Worm (Caenorhabditis elegans) whole organism, midembryonic: ENCODE results near the gene swd-2.1.

Experiments used
- T22C8.4 ChIP-seq: fragments of 200-800 bp; sonication (Bioruptor generic); IDR thresholded peaks from 2 replicates; pipeline ENCODE4 v1.3.6; 2022; ENCODE audit warnings: missing genetic modification characterization, missing compliant biosample characterization
- cog-1 ChIP-seq: sonication (generic microtip); optimal IDR thresholded peaks from 2 replicates; lab custom pipeline; 2016; ENCODE audit warnings: missing genetic modification characterization, missing compliant biosample characterization
- flt-1 ChIP-seq: fragments of 200-800 bp; sonication (Bioruptor generic); IDR thresholded peaks from 2 replicates; pipeline ENCODE4 v1.3.6; 2022; ENCODE audit warnings: missing genetic modification characterization, missing compliant biosample characterization
- med-1 ChIP-seq: sonication (generic microtip); optimal IDR thresholded peaks from 2 replicates; lab custom pipeline; 2017; ENCODE audit warnings: missing genetic modification characterization, mild to moderate bottlenecking, missing compliant biosample characterization, antibody characterized with exemption, missing genetic modification reagents; ENCODE audit not compliant: insufficient read depth
- ref-1 ChIP-seq: fragments of 200-800 bp; sonication (Bioruptor generic); conservative IDR thresholded peaks from 2 replicates; pipeline ENCODE4 v1.3.6; 2022; ENCODE audit warnings: missing genetic modification reagents, missing genetic modification characterization, missing compliant biosample characterization
- tab-1 ChIP-seq: fragments of 200-800 bp; sonication (Bioruptor generic); IDR thresholded peaks from 2 replicates; pipeline ENCODE4 v1.3.6; 2022; ENCODE audit warnings: missing genetic modification characterization, missing compliant biosample characterization
- ztf-29 ChIP-seq: fragments of 200-800 bp; sonication (Bioruptor generic); IDR thresholded peaks from 2 replicates; pipeline ENCODE4 v1.3.6; 2022; ENCODE audit warnings: missing genetic modification reagents, missing genetic modification characterization, missing compliant biosample characterization

DNA sequence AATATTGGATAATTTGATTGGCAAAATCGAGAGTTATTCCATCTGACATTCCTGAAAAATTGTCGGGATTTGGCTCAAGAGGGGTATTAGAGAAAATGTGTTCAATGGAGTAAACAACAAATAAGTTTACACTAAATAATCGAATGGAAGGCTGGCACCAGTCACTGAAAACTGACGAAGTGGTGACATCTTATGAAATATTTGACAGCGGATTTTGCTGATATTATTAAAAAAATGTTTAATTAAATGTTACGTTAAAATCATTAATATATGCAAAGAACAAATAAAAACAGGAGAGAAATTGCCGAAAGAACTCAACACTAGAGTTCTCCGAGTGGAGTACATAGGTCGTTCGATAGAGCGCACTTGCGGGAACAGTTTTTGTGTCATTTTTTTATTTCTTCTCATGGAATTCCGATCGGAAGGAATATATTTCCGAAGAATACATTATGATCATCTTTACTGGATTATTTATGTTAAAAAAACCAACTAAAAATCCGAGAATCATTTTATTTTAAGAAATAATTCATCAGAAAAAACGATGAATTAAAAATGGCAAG is 9.8 kb downstream of the swd-2.1 start, which contains the start of gene tag-322:
- TF ChIP-seq flt-1 (GFP tag; lab: Robert Waterston, UW) (no peak), ztf-29 (GFP tag; lab: Robert Waterston, UW) (no peak), cog-1 (peak; percentile 32), tab-1 (no peak), ref-1 (no peak), T22C8.4 (GFP tag; lab: Robert Waterston, UW) (no peak), med-1 (GFP tag; lab: Kevin White, UChicago) (no peak)
